Worm (Caenorhabditis elegans): ENCODE results near the gene fbxb-14.
A peak's percentile ranks its signal among the peaks of the same experiment; 100 is the strongest.

fbxb-14 gene

ce11 chrII:580189-580643, 2.3 kb downstream of the fbxb-14 start, which contains the start of the genes cdc-37 and W08F4.3 (continued):
- TF ChIP-seq hpl-2 (GFP tag; optimal IDR thresholded peaks at IDR 0.05): no peak
- no peak for TF ChIP-seq ets-5 (GFP tag; IDR thresholded peaks at IDR 0.05)
- TF ChIP-seq blmp-1 (tag; optimal IDR thresholded peaks at IDR 0.05): no peak
- no peak for TF ChIP-seq jun-1 (tag; optimal IDR thresholded peaks at IDR 0.05)

- TF ChIP-seq efl-1 (optimal IDR thresholded peaks at IDR 0.05): no peak
- peak in 1 of 2 experiments; percentile 89 for TF ChIP-seq efl-1 (GFP tag; optimal IDR thresholded peaks at IDR 0.05 in 1 of 2)
- TF ChIP-seq unc-98 (GFP tag; IDR thresholded peaks at IDR 0.05): no peak
- no peak for TF ChIP-seq isw-1 (GFP tag; IDR thresholded peaks at IDR 0.05)
These were observed 3.7 kb downstream of the fbxb-14 start for ce11 chrII:578803-579202.

- TF ChIP-seq nhr-11 (tag; optimal IDR thresholded peaks at IDR 0.05): no peak
- peak; percentile 8 for TF ChIP-seq nhr-85 (tag)
These were observed 4.9 kb downstream of the fbxb-14 start, which contains the start of gene W08F4.7 for ce11 chrII:577632-578031. Gene W08F4.7 (minus strand): TSS chrII:577732.

DNA sequence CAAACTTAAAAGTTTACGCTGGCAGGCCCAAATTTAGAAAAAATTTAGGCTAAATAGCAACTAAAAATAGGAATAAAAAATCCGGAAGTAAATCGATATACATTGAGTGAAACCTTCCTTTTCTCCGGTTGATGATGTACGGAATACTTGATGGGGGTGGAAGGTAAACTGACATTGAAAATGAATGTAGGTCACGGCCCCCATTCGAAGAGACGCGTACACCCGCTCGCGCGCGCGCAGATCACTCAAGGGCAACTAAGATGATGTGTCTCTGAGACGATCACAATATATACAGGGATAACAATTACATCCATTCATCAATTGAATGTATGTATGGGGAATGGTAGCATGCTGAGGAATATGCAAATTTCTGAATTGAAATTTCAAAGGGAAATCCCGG, 8.5 kb downstream of the fbxb-14 start:
- no peak for TF ChIP-seq Y116A8C.19 (tag; optimal IDR thresholded peaks at IDR 0.05; ENCODE audit: borderline replicate concordance)
- no peak for TF ChIP-seq mdl-1 (tag; optimal IDR thresholded peaks at IDR 0.05)
- peak; percentile 81 for TF ChIP-seq nhr-85 (tag)
- TF ChIP-seq ztf-4 (tag; optimal IDR thresholded peaks at IDR 0.05): no peak
- no peak for TF ChIP-seq irx-1 (tag; optimal IDR thresholded peaks at IDR 0.05)
- no peak for TF ChIP-seq nhr-20 (tag; optimal IDR thresholded peaks at IDR 0.05)
- no peak for TF ChIP-seq fkh-4 (tag; optimal IDR thresholded peaks at IDR 0.05; ENCODE audit: borderline replicate concordance)
- TF ChIP-seq rnt-1 (tag; optimal IDR thresholded peaks at IDR 0.05): no peak
- no peak for TF ChIP-seq ceh-82 (tag; optimal IDR thresholded peaks at IDR 0.05)
- peak; percentile 90 for TF ChIP-seq blmp-1 (tag; optimal IDR thresholded peaks at IDR 0.05)
- TF ChIP-seq efl-3 (GFP tag; optimal IDR thresholded peaks at IDR 0.05): no peak
- no peak for TF ChIP-seq tlp-1 (tag; optimal IDR thresholded peaks at IDR 0.05)
- TF ChIP-seq nhr-90 (tag; optimal IDR thresholded peaks at IDR 0.05; ENCODE audit: poor library complexity): no peak

DNA sequence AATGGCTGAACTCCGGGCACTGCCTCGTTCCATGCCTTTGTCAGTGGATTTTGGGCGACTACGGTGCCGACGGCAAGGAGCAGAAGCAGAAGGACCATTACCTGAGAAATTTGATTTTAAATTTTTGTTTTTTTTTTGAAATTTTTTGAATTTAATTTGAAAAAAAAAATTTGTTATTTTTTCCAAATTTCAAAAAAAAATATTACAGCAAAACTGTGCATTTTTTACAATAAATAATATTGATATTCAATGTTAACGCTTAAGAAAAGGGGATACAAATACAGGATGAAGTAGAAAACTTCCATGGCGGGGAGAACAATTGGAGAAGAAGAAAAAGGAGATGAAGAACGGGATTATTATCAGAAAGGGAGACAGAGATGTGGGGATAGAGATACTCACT, 10.5 kb downstream of the fbxb-14 start, which contains the start of gene mlt-8:
TSS of gene mlt-8 (minus strand) at position 101 of the 400 bp plus-strand sequence.
- TF ChIP-seq efl-3 (GFP tag; optimal IDR thresholded peaks at IDR 0.05) (no peak), C16A3.4 (tag; optimal IDR thresholded peaks at IDR 0.05) (no peak), ets-5 (GFP tag; IDR thresholded peaks at IDR 0.05) (no peak), tbx-2 (tag; optimal IDR thresholded peaks at IDR 0.05) (no peak), isw-1 (GFP tag; IDR thresholded peaks at IDR 0.05) (no peak), fos-1 (tag; optimal IDR thresholded peaks at IDR 0.05) (no peak), blmp-1 (tag; optimal IDR thresholded peaks at IDR 0.05) (peak; percentile 17)

- TF ChIP-seq C16A3.4 (tag; optimal IDR thresholded peaks at IDR 0.05): no peak
- TF ChIP-seq C04F5.9 (tag; optimal IDR thresholded peaks at IDR 0.05): no peak
- no peak for TF ChIP-seq hpl-2 (GFP tag; optimal IDR thresholded peaks at IDR 0.05)
- TF ChIP-seq nhr-19 (GFP tag; conservative IDR thresholded peaks at IDR 0.05): no peak
- TF ChIP-seq tlp-1 (tag; optimal IDR thresholded peaks at IDR 0.05): no peak
- no peak for TF ChIP-seq mdl-1 (tag; optimal IDR thresholded peaks at IDR 0.05)
These were observed 13.8 kb downstream of the fbxb-14 start, which contains the start of gene W08F4.5 for ce11 chrII:568776-569175. Gene W08F4.5 (minus strand): TSS chrII:568876.

DNA sequence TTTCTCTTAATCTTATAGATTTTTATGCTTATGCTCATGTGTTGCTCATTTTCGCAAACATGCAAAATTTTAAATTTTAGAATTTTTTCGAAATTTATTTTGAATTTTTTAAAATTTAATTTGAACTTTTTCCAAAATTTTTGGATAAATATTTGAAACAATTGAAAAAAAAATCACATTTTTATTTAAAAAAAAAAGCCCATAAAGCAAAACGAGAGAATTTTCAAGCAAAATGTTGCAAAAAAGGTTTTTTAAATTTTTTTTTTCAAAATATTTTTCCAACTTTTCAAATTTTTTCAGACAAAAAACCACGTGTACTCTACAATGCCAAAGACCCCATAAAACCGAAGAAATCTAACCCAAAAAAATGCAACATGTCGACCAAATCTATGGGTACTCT, 26.4 kb downstream of the fbxb-14 start, which contains the start of the genes C09E8.1 and C09E8.6:
TSS of gene C09E8.1 (plus strand) at position 301 of the 400 bp plus-strand sequence.
TSS of gene C09E8.6 (plus strand) at position 313 of the 400 bp plus-strand sequence.
- TF ChIP-seq swsn-7 (tag; optimal IDR thresholded peaks at IDR 0.05) (no peak), nhr-71 (tag; optimal IDR thresholded peaks at IDR 0.05) (no peak), ztf-11 (tag; optimal IDR thresholded peaks at IDR 0.05) (no peak), hpl-2 (GFP tag; optimal IDR thresholded peaks at IDR 0.05) (no peak), hlh-4 (tag; optimal IDR thresholded peaks at IDR 0.05) (no peak), ama-1 (optimal IDR thresholded peaks at IDR 0.05) (no peak), nhr-28 (tag; optimal IDR thresholded peaks at IDR 0.05) (no peak), unc-130 (tag; optimal IDR thresholded peaks at IDR 0.05) (no peak), nhr-84 (tag; optimal IDR thresholded peaks at IDR 0.05) (no peak), fkh-4 (tag; optimal IDR thresholded peaks at IDR 0.05; ENCODE audit: borderline replicate concordance) (no peak), ztf-4 (tag; optimal IDR thresholded peaks at IDR 0.05) (no peak), unc-30 (tag; optimal IDR thresholded peaks at IDR 0.05) (no peak), Y116A8C.19 (tag; optimal IDR thresholded peaks at IDR 0.05; ENCODE audit: borderline replicate concordance) (no peak), C16A3.4 (tag; optimal IDR thresholded peaks at IDR 0.05) (no peak)
